Worm (Caenorhabditis elegans) whole organism, late embryonic: Measurements from ENCODE around the gene T28A8.6.

Experiments
- C08G9.2 ChIP-seq: sonication (generic microtip); optimal IDR thresholded peaks from 2 replicates; lab custom pipeline; 2016; ENCODE audit warnings: mild to moderate bottlenecking, missing genetic modification characterization, moderate library complexity, missing compliant biosample characterization
- C38D4.7 ChIP-seq: fragments of 200-800 bp; sonication (Bioruptor generic); optimal IDR thresholded peaks from 2 replicates; lab custom pipeline; 2018; ENCODE audit warnings: mild to moderate bottlenecking, missing genetic modification characterization, moderate library complexity, missing compliant biosample characterization
- K02D7.2 ChIP-seq: sonication (generic microtip); optimal IDR thresholded peaks from 2 replicates; lab custom pipeline; 2017; ENCODE audit warnings: mild to moderate bottlenecking, missing genetic modification characterization, missing compliant biosample characterization
- ahr-1 ChIP-seq: sonication (generic microtip); optimal IDR thresholded peaks from 2 replicates; lab custom pipeline; 2016; ENCODE audit warnings: missing genetic modification characterization, missing compliant biosample characterization
- ama-1 ChIP-seq: fragments of 150-350 bp; optimal IDR thresholded peaks from 2 replicates; lab custom pipeline; 2014
- ceh-19 ChIP-seq: fragments of 200-800 bp; sonication (Bioruptor generic); optimal IDR thresholded peaks from 2 replicates; lab custom pipeline; 2018; ENCODE audit warnings: mild to moderate bottlenecking, missing genetic modification characterization, missing compliant biosample characterization
- ceh-24 ChIP-seq: sonication (generic microtip); optimal IDR thresholded peaks from 2 replicates; lab custom pipeline; 2016; ENCODE audit warnings: mild to moderate bottlenecking, missing genetic modification characterization, missing compliant biosample characterization
- ceh-34 ChIP-seq: sonication (generic microtip); optimal IDR thresholded peaks from 2 replicates; lab custom pipeline; 2016; ENCODE audit warnings: mild to moderate bottlenecking, missing genetic modification characterization, missing compliant biosample characterization
- ceh-45 ChIP-seq: fragments of 200-800 bp; sonication (Bioruptor generic); IDR thresholded peaks from 2 replicates; pipeline ENCODE4 v1.3.6; 2022; ENCODE audit warnings: missing genetic modification reagents, missing genetic modification characterization, missing compliant biosample characterization
- ceh-48 ChIP-seq: sonication (generic microtip); optimal IDR thresholded peaks from 2 replicates; lab custom pipeline; 2016; ENCODE audit warnings: missing genetic modification characterization, inconsistent platforms, missing compliant biosample characterization
- ceh-9 ChIP-seq: sonication (generic microtip); optimal IDR thresholded peaks from 2 replicates; lab custom pipeline; 2016; ENCODE audit warnings: mild to moderate bottlenecking, missing genetic modification characterization, inconsistent platforms, missing compliant biosample characterization
- che-1 ChIP-seq: sonication (generic microtip); optimal IDR thresholded peaks from 2 replicates; lab custom pipeline; 2016; ENCODE audit warnings: mild to moderate bottlenecking, missing genetic modification characterization, missing compliant biosample characterization
- dmd-4 ChIP-seq: sonication (generic microtip); optimal IDR thresholded peaks from 2 replicates; lab custom pipeline; 2016; ENCODE audit warnings: borderline replicate concordance, missing genetic modification characterization, missing compliant biosample characterization
- dve-1 ChIP-seq: sonication (generic microtip); optimal IDR thresholded peaks from 2 replicates; lab custom pipeline; 2017; ENCODE audit warnings: antibody characterized with exemption, mild to moderate bottlenecking, missing genetic modification characterization, missing compliant biosample characterization
- elt-2 ChIP-seq: sonication (generic microtip); optimal IDR thresholded peaks from 2 replicates; lab custom pipeline; 2016; ENCODE audit warnings: missing genetic modification reagents, missing genetic modification characterization, missing compliant biosample characterization
- ets-4 ChIP-seq: sonication (generic microtip); optimal IDR thresholded peaks from 2 replicates; lab custom pipeline; 2016; ENCODE audit warnings: missing genetic modification characterization, missing compliant biosample characterization
- eyg-1 ChIP-seq: sonication (generic microtip); optimal IDR thresholded peaks from 2 replicates; lab custom pipeline; 2016; ENCODE audit warnings: missing genotype, missing genetic modification characterization, missing compliant biosample characterization
- fkh-10 ChIP-seq: fragments of 150-350 bp; optimal IDR thresholded peaks from 2 replicates; lab custom pipeline; 2014; ENCODE audit warnings: missing biosample characterization, missing genetic modification reagents, missing genetic modification characterization
- hlh-8 ChIP-seq: sonication (generic microtip); optimal IDR thresholded peaks from 2 replicates; lab custom pipeline; 2016; ENCODE audit warnings: missing genotype, missing genetic modification characterization, missing compliant biosample characterization
- lim-6 ChIP-seq: sonication (generic microtip); optimal IDR thresholded peaks from 2 replicates; lab custom pipeline; 2016; ENCODE audit warnings: missing genetic modification characterization, missing compliant biosample characterization
- madf-2 ChIP-seq: sonication (generic microtip); optimal IDR thresholded peaks from 2 replicates; lab custom pipeline; 2017; ENCODE audit warnings: missing genetic modification characterization, missing compliant biosample characterization
- nfya-1 ChIP-seq: sonication (generic microtip); optimal IDR thresholded peaks from 2 replicates; lab custom pipeline; 2017; ENCODE audit warnings: missing genetic modification characterization, mild to moderate bottlenecking, missing compliant biosample characterization, antibody characterized with exemption, moderate library complexity
- nhr-11 ChIP-seq: fragments of 150-350 bp; optimal IDR thresholded peaks from 2 replicates; lab custom pipeline; 2014; ENCODE audit warnings: missing biosample characterization, missing genetic modification characterization
- nhr-232 ChIP-seq: sonication (generic microtip); optimal IDR thresholded peaks from 2 replicates; lab custom pipeline; 2016; ENCODE audit warnings: missing genetic modification characterization, missing compliant biosample characterization
- npax-4 ChIP-seq: sonication (generic microtip); optimal IDR thresholded peaks from 2 replicates; lab custom pipeline; 2016; ENCODE audit warnings: missing genetic modification characterization, missing compliant biosample characterization
- odd-2 ChIP-seq: sonication (generic microtip); optimal IDR thresholded peaks from 2 replicates; lab custom pipeline; 2017; ENCODE audit warnings: antibody characterized with exemption, mild to moderate bottlenecking, missing genetic modification characterization, missing compliant biosample characterization
- pat-9 ChIP-seq: fragments of 200-800 bp; sonication (Bioruptor generic); optimal IDR thresholded peaks from 2 replicates; lab custom pipeline; 2018; ENCODE audit warnings: mild to moderate bottlenecking, missing genetic modification characterization, moderate library complexity, missing compliant biosample characterization
- pha-2 ChIP-seq: sonication (generic microtip); optimal IDR thresholded peaks from 2 replicates; lab custom pipeline; 2017; ENCODE audit warnings: mild to moderate bottlenecking, missing genetic modification characterization, missing compliant biosample characterization
- pros-1 ChIP-seq: fragments of 150-350 bp; optimal IDR thresholded peaks from 2 replicates; lab custom pipeline; 2014; ENCODE audit warnings: missing biosample characterization, missing genetic modification reagents, missing genetic modification characterization
- ref-2 ChIP-seq: sonication (generic microtip); optimal IDR thresholded peaks from 2 replicates; lab custom pipeline; 2016; ENCODE audit warnings: missing genetic modification characterization, missing compliant biosample characterization
- sox-2 ChIP-seq: fragments of 200-800 bp; sonication (Bioruptor generic); IDR thresholded peaks from 2 replicates; pipeline ENCODE4 v1.3.6; 2022; ENCODE audit warnings: missing genetic modification reagents, missing genetic modification characterization, missing compliant biosample characterization
- sox-4 ChIP-seq: sonication (generic microtip); optimal IDR thresholded peaks from 2 replicates; lab custom pipeline; 2017; ENCODE audit warnings: mild to moderate bottlenecking, missing genetic modification characterization, inconsistent platforms, missing compliant biosample characterization
- unc-3 ChIP-seq, 2 experiments: fragments of 200-800 bp in 1 of 2; sonication (Bioruptor generic) in 1 of 2; sonication (generic microtip) in 1 of 2; conservative IDR thresholded peaks in 1 of 2; optimal IDR thresholded peaks in 1 of 2; 2 replicates each; pipeline versions ENCODE4 v1.3.6 to Lab custom; 2016 to 2022; ENCODE audit warnings: missing compliant biosample characterization in 2 of 2, missing genetic modification characterization in 2 of 2, missing genetic modification reagents in 1 of 2
- unc-42 ChIP-seq: sonication (generic microtip); optimal IDR thresholded peaks from 2 replicates; lab custom pipeline; 2016; ENCODE audit warnings: missing genotype, missing genetic modification characterization, missing compliant biosample characterization
- zip-5 ChIP-seq: sonication (generic microtip); optimal IDR thresholded peaks from 2 replicates; lab custom pipeline; 2016; ENCODE audit warnings: missing genetic modification characterization, missing compliant biosample characterization
- ztf-16 ChIP-seq: sonication (generic microtip); optimal IDR thresholded peaks from 2 replicates; lab custom pipeline; 2017; ENCODE audit warnings: missing genetic modification characterization, missing compliant biosample characterization

T28A8.6 gene

ce11 chrIII:13514470-13514869 lies 15.5 kb downstream of the T28A8.6 start, which contains the start of gene mlh-1:
TSS of gene mlh-1 (minus strand) at chrIII:13514570.
- no peak for TF ChIP-seq hlh-8 (tag; lab: Kevin White, UChicago)
- TF ChIP-seq madf-2 = no peak
- TF ChIP-seq ceh-19 (GFP tag; lab: Kevin White, UChicago) = no peak
- no peak for TF ChIP-seq pros-1 (tag; lab: Kevin White, UChicago)

- TF ChIP-seq pha-2 (tag; lab: Kevin White, UChicago) (no peak), eyg-1 (tag; lab: Kevin White, UChicago) (no peak), nhr-232 (tag; lab: Kevin White, UChicago) (no peak), nhr-11 (tag; lab: Kevin White, UChicago) (no peak), pat-9 (tag; lab: Kevin White, UChicago) (no peak), ztf-16 (tag; lab: Kevin White, UChicago) (no peak), sox-4 (tag; lab: Kevin White, UChicago) (no peak), nfya-1 (tag; lab: Kevin White, UChicago) (no peak)
These were observed 19.4 kb downstream of the T28A8.6 start for ce11 chrIII:13518437-13518836.

ce11 chrIII:13524021-13524420 lies 25.0 kb downstream of the T28A8.6 start, which contains the start of gene pod-1:
TSS of gene pod-1 (minus strand) at chrIII:13524121.
- no peak for TF ChIP-seq madf-2
- TF ChIP-seq elt-2 (tag; lab: Kevin White, UChicago) = no peak
- TF ChIP-seq K02D7.2 = no peak
- no peak for TF ChIP-seq pros-1 (tag; lab: Kevin White, UChicago)
- TF ChIP-seq C08G9.2 (tag; lab: Kevin White, UChicago) = no peak
- no peak for TF ChIP-seq ahr-1 (tag; lab: Kevin White, UChicago)

ce11 chrIII:13525118-13525839 lies 26.3 kb downstream of the T28A8.6 start:
- TF ChIP-seq unc-3 (GFP tag; conservative IDR thresholded peaks at IDR 0.05; lab: Robert Waterston, UW) (no peak), unc-3 (tag; optimal IDR thresholded peaks at IDR 0.05; lab: Kevin White, UChicago) (no peak), ets-4 (no peak), dve-1 (no peak), ceh-45 (GFP tag; lab: Robert Waterston, UW) (0 out of 2 replicates have a peak, but pooled peaks have one; percentile 19), zip-5 (tag; lab: Kevin White, UChicago) (no peak), sox-4 (tag; lab: Kevin White, UChicago) (peak; percentile 7), ceh-19 (GFP tag; lab: Kevin White, UChicago) (peak; percentile 34), ceh-24 (tag; lab: Kevin White, UChicago) (no peak), ceh-34 (peak; percentile 24), pha-2 (tag; lab: Kevin White, UChicago) (no peak), unc-42 (tag; lab: Kevin White, UChicago) (peak; percentile 90), ama-1 (lab: Kevin White, UChicago) (no peak)

DNA sequence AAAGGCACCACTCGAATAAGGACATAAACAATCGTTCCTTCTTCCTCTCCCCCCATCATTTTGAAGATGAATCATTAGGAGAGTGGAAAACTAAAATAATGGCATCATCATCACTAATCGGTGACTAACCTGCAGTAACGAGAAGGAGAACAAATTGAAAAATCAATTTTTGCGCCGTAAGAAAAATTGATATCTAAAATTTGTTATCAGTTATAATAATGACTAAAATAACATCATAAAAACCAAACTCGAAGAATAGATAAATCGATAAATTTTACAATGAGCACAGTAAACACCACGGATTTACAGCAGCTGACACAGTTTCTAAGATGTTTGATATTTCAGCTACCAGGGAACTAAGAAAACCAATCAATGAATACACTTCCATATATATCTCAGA lies 27.2 kb downstream of the T28A8.6 start:
- TF ChIP-seq lim-6 (tag; lab: Kevin White, UChicago) (no peak), odd-2 (no peak), ceh-9 (no peak), ref-2 (tag; lab: Kevin White, UChicago) (no peak), C38D4.7 (GFP tag; lab: Kevin White, UChicago) (no peak), che-1 (tag; lab: Kevin White, UChicago) (no peak), sox-2 (GFP tag; lab: Robert Waterston, UW) (no peak), npax-4 (tag; lab: Kevin White, UChicago) (no peak), ceh-48 (no peak), fkh-10 (GFP tag; lab: Kevin White, UChicago) (no peak), dmd-4 (tag; lab: Kevin White, UChicago) (no peak)
